Worm (Caenorhabditis elegans): ENCODE results near the gene K07F5.17.

K07F5.17 gene

DNA sequence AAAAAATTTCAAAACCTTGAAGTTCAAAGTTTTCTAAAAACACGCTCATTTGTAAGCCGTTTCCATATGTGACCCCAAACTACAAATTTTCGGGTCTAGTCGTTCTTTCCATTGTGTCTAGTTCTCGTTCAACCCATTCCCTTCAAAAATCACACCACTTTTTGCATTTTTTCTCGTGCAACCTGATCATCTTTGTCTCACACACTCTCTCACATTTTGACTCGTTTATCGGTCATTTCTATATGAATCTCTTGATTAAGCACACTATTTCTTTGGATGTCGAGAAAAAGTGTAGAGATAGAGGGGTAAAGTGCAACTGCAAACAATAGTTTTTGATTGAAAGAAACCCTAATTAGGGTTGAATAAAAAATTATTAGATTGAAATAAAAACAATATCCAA, 38.6 kb upstream of the K07F5.17 start (continued):
- TF ChIP-seq nhr-42 (GFP tag; IDR thresholded peaks at IDR 0.05) (no peak), unc-62 (GFP tag; optimal IDR thresholded peaks at IDR 0.05 in 1 of 2) (peak in 1 of 2 experiments; percentile 97), unc-62 (tag; optimal IDR thresholded peaks at IDR 0.05) (no peak), R02D3.7 (tag; optimal IDR thresholded peaks at IDR 0.05) (no peak), sdz-12 (GFP tag; optimal IDR thresholded peaks at IDR 0.05) (no peak), mxl-3 (GFP tag; optimal IDR thresholded peaks at IDR 0.05) (peak; percentile 64), dmd-9 (GFP tag; IDR thresholded peaks at IDR 0.05) (no peak), F37D6.2 (tag; optimal IDR thresholded peaks at IDR 0.05) (no peak), madf-9 (GFP tag; conservative IDR thresholded peaks at IDR 0.05) (no peak), dve-1 (tag; optimal IDR thresholded peaks at IDR 0.05; ENCODE audit: insufficient read depth) (peak; percentile 85), nhr-76 (tag; optimal IDR thresholded peaks at IDR 0.05) (no peak), T20F7.1 (GFP tag; optimal IDR thresholded peaks at IDR 0.05) (peak; percentile 49), F49E8.2 (tag; optimal IDR thresholded peaks at IDR 0.05; ENCODE audit: borderline replicate concordance) (no peak), dpl-1 (GFP tag; optimal IDR thresholded peaks at IDR 0.05) (peak; percentile 3), lsy-2 (tag; optimal IDR thresholded peaks at IDR 0.05) (peak in 1 of 2 experiments; percentile 71), egl-43 (GFP tag; IDR thresholded peaks at IDR 0.05) (no peak), ama-1 (optimal IDR thresholded peaks at IDR 0.05) (no peak), T26A8.4 (GFP tag; IDR thresholded peaks at IDR 0.05) (0 out of 2 replicates have a peak, but pooled peaks have one; percentile 19), lin-1 (GFP tag; IDR thresholded peaks at IDR 0.05) (peak; percentile 81; the same call in 1 of the 2 replicates), mes-2 (tag; optimal IDR thresholded peaks at IDR 0.05; ENCODE audit: poor library complexity, severe bottlenecking) (peak; percentile 72)

- TF ChIP-seq set-16 (GFP tag; IDR thresholded peaks at IDR 0.05) (no peak), nhr-77 (tag; optimal IDR thresholded peaks at IDR 0.05) (no peak), ceh-28 (tag; optimal IDR thresholded peaks at IDR 0.05) (no peak), hlh-11 (tag; optimal IDR thresholded peaks at IDR 0.05) (no peak), nhr-25 (tag; optimal IDR thresholded peaks at IDR 0.05; ENCODE audit: borderline replicate concordance, insufficient read depth) (no peak), ceh-82 (tag; optimal IDR thresholded peaks at IDR 0.05) (no peak)
Measured at ce11 chrIV:9810633-9811032, 31.5 kb upstream of the K07F5.17 start, which contains the start of gene dct-15. TSS of gene dct-15 (minus strand) at chrIV:9810733.

DNA sequence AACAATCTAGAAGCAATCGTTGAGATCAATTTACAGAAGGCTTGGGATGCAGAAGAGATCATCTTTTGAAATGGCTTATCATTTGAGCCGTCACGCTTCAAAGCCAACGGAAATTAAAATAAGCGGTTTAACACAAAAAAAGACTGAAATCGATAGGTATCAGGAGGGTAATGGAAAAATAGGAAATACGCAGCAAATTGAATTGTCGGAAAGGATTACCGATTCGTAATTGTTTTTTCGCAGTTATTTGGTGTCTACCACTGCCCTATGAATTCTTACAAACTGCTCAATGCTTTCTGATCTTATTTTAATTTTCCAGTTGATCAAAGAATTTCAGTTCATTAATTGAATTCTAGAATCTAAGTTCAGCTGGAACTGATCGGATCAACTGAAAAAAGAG, 30.7 kb upstream of the K07F5.17 start:
- TF ChIP-seq D1046.2 (GFP tag; IDR thresholded peaks at IDR 0.05) = no peak
- peak; percentile 63 for TF ChIP-seq aha-1 (tag)

ce11 chrIV:9815432-9815831, 26.7 kb upstream of the K07F5.17 start, which contains the start of gene egl-20:
TSS of gene egl-20 (minus strand) at chrIV:9815532.
- TF ChIP-seq Y48G9A.11 (GFP tag; IDR thresholded peaks at IDR 0.05) = no peak

DNA sequence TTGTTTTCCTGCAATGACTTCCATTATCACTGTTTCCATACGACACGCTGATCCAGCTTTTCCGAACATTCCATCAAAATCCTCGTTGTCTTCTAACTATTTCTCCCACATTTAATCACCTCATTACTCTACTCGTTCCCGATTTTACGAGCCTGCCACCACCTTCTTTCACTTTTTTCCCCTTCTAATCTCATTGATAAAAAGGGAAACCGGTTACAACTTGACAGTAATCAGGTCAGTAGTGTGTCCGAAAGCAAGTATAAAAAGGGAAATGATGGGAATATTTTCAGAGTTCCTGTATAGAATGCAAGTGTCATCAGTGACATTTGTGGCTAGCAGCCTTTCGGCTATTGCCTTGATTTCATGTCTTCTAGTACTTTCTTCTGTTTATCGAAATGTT, 20.6 kb upstream of the K07F5.17 start, which contains the start of gene col-123:
col-123 (plus strand) TSS at position 301 of the 400 bp plus-strand sequence.
- TF ChIP-seq aly-2 (tag; optimal IDR thresholded peaks at IDR 0.05) (no peak), ztf-7 (tag; optimal IDR thresholded peaks at IDR 0.05) (no peak), aha-1 (tag) (no peak)

- TF ChIP-seq hlh-11 (tag; optimal IDR thresholded peaks at IDR 0.05) (no peak), set-16 (GFP tag; IDR thresholded peaks at IDR 0.05) (peak; percentile 71)
Measured at ce11 chrIV:9822585-9822984, 19.6 kb upstream of the K07F5.17 start.

Data from whole organism, L4 larva.